Worm (Caenorhabditis elegans) whole organism, young adult: ENCODE data around the gene T28C12.6.

Experiments used
- B0336.3 ChIP-seq: fragments of 200-800 bp; sonication (Bioruptor generic); IDR thresholded peaks from 2 replicates; pipeline ENCODE4 v1.3.6; 2022; ENCODE audit warnings: missing genetic modification characterization, missing compliant biosample characterization
- F52B5.7 ChIP-seq: sonication (generic microtip); optimal IDR thresholded peaks from 2 replicates; lab custom pipeline; 2016; ENCODE audit warnings: mild to moderate bottlenecking, missing genetic modification characterization, missing compliant biosample characterization
- F57A8.1 ChIP-seq: fragments of 200-800 bp; sonication (Bioruptor generic); optimal IDR thresholded peaks from 2 replicates; lab custom pipeline; 2018; ENCODE audit warnings: mild to moderate bottlenecking, missing genetic modification characterization, moderate library complexity, missing compliant biosample characterization
- T07F8.4 ChIP-seq: sonication (generic microtip); optimal IDR thresholded peaks from 2 replicates; lab custom pipeline; 2016; ENCODE audit warnings: mild to moderate bottlenecking, missing genetic modification characterization, moderate library complexity, missing compliant biosample characterization
- Y53F4B.3 ChIP-seq: fragments of 200-800 bp; sonication (Bioruptor generic); IDR thresholded peaks from 2 replicates; pipeline ENCODE4 v1.3.6; 2022; ENCODE audit warnings: missing genetic modification reagents, missing genetic modification characterization, missing compliant biosample characterization
- aptf-3 ChIP-seq: fragments of 200-800 bp; sonication (Bioruptor generic); IDR thresholded peaks from 2 replicates; pipeline ENCODE4 v1.3.6; 2022; ENCODE audit warnings: missing genetic modification characterization, missing compliant biosample characterization
- atf-7 ChIP-seq: sonication (generic microtip); optimal IDR thresholded peaks from 2 replicates; lab custom pipeline; 2017; ENCODE audit warnings: mild to moderate bottlenecking, missing genetic modification characterization, missing compliant biosample characterization
- ceh-27 ChIP-seq: fragments of 200-800 bp; sonication (Bioruptor generic); optimal IDR thresholded peaks from 2 replicates; lab custom pipeline; 2018; ENCODE audit warnings: mild to moderate bottlenecking, missing genetic modification characterization, moderate library complexity, missing compliant biosample characterization
- ceh-40 ChIP-seq: fragments of 200-800 bp; sonication (Bioruptor generic); IDR thresholded peaks from 2 replicates; pipeline ENCODE4 v1.3.6; 2022; ENCODE audit warnings: missing genetic modification characterization, missing compliant biosample characterization
- ceh-79 ChIP-seq: sonication (generic microtip); optimal IDR thresholded peaks from 2 replicates; lab custom pipeline; 2017; ENCODE audit warnings: mild to moderate bottlenecking, missing genetic modification characterization, missing compliant biosample characterization
- chd-7 ChIP-seq: sonication (generic microtip); optimal IDR thresholded peaks from 2 replicates; lab custom pipeline; 2016; ENCODE audit warnings: mild to moderate bottlenecking, missing genetic modification characterization, moderate library complexity, missing compliant biosample characterization
- die-1 ChIP-seq: sonication (generic microtip); optimal IDR thresholded peaks from 2 replicates; lab custom pipeline; 2016; ENCODE audit warnings: missing genotype, mild to moderate bottlenecking, missing genetic modification characterization, missing compliant biosample characterization
- dox-1 ChIP-seq: fragments of 200-800 bp; sonication (Bioruptor generic); IDR thresholded peaks from 2 replicates; pipeline ENCODE4 v1.3.6; 2022; ENCODE audit warnings: missing genetic modification reagents, missing genetic modification characterization, missing compliant biosample characterization
- dpl-1 ChIP-seq: fragments of 150-350 bp; optimal IDR thresholded peaks from 2 replicates; lab custom pipeline; 2014; ENCODE audit warnings: missing biosample characterization, missing genetic modification reagents, missing genetic modification characterization
- efl-1 ChIP-seq: fragments of 150-350 bp; optimal IDR thresholded peaks from 2 replicates; lab custom pipeline; 2014; ENCODE audit warnings: missing biosample characterization, missing genetic modification reagents, missing genetic modification characterization
- egl-44 ChIP-seq: fragments of 200-800 bp; sonication (Bioruptor generic); IDR thresholded peaks from 2 replicates; pipeline ENCODE4 v1.3.6; 2022; ENCODE audit warnings: missing genetic modification reagents, missing genetic modification characterization, missing compliant biosample characterization
- ekl-4 ChIP-seq: fragments of 200-800 bp; sonication (Bioruptor generic); IDR thresholded peaks from 2 replicates; pipeline ENCODE4 v1.3.6; 2022; ENCODE audit warnings: missing genetic modification reagents, missing genetic modification characterization, missing compliant biosample characterization
- him-1 ChIP-seq: sonication (generic microtip); optimal IDR thresholded peaks from 2 replicates; lab custom pipeline; 2016; ENCODE audit warnings: missing genotype, missing genetic modification reagents, missing genetic modification characterization, missing compliant biosample characterization
- hlh-12 ChIP-seq: sonication (generic microtip); optimal IDR thresholded peaks from 2 replicates; lab custom pipeline; 2016; ENCODE audit warnings: missing genetic modification characterization, missing compliant biosample characterization
- hmg-1.2 ChIP-seq: fragments of 200-800 bp; sonication (Bioruptor generic); IDR thresholded peaks from 2 replicates; pipeline ENCODE4 v1.3.6; 2022; ENCODE audit warnings: missing genetic modification reagents, missing genetic modification characterization, missing compliant biosample characterization
- lag-1 ChIP-seq: fragments of 200-800 bp; sonication (Bioruptor generic); IDR thresholded peaks from 2 replicates; pipeline ENCODE4 v1.3.6; 2022; ENCODE audit warnings: missing genetic modification reagents, missing genetic modification characterization, missing compliant biosample characterization
- lsl-1 ChIP-seq: fragments of 200-800 bp; sonication (Bioruptor generic); optimal IDR thresholded peaks from 2 replicates; lab custom pipeline; 2018; ENCODE audit warnings: mild to moderate bottlenecking, missing genetic modification characterization, moderate library complexity, missing compliant biosample characterization
- madf-10 ChIP-seq: sonication (generic microtip); optimal IDR thresholded peaks from 2 replicates; lab custom pipeline; 2016; ENCODE audit warnings: mild to moderate bottlenecking, missing genetic modification characterization, missing compliant biosample characterization
- madf-3 ChIP-seq: fragments of 200-800 bp; sonication (Bioruptor generic); IDR thresholded peaks from 2 replicates; pipeline ENCODE4 v1.3.6; 2022; ENCODE audit warnings: missing genetic modification reagents, missing genetic modification characterization, missing compliant biosample characterization
- madf-6 ChIP-seq: fragments of 200-800 bp; sonication (Bioruptor generic); IDR thresholded peaks from 2 replicates; pipeline ENCODE4 v1.3.6; 2022; ENCODE audit warnings: missing genetic modification reagents, missing genetic modification characterization, missing compliant biosample characterization
- madf-8 ChIP-seq: fragments of 200-800 bp; sonication (Bioruptor generic); conservative IDR thresholded peaks from 2 replicates; pipeline ENCODE4 v1.3.6; 2022; ENCODE audit warnings: missing genetic modification reagents, missing genetic modification characterization, missing compliant biosample characterization
- mel-28 ChIP-seq: sonication (generic microtip); optimal IDR thresholded peaks from 2 replicates; lab custom pipeline; 2016; ENCODE audit warnings: borderline replicate concordance, mild to moderate bottlenecking, missing genetic modification characterization, missing compliant biosample characterization
- nfya-1 ChIP-seq: sonication (generic microtip); optimal IDR thresholded peaks from 2 replicates; lab custom pipeline; 2017; ENCODE audit warnings: antibody characterized with exemption, missing compliant biosample characterization, missing genetic modification characterization, borderline replicate concordance; ENCODE audit not compliant: insufficient read depth
- somi-1 ChIP-seq: fragments of 200-800 bp; sonication (Bioruptor generic); optimal IDR thresholded peaks from 2 replicates; lab custom pipeline; 2018; ENCODE audit warnings: mild to moderate bottlenecking, missing genetic modification characterization, missing compliant biosample characterization
- tbp1 ChIP-seq: fragments of 200-800 bp; sonication (Bioruptor generic); optimal IDR thresholded peaks from 2 replicates; lab custom pipeline; 2018; ENCODE audit warnings: mild to moderate bottlenecking, missing genetic modification characterization, missing compliant biosample characterization
- tbx-9 ChIP-seq: sonication (generic microtip); optimal IDR thresholded peaks from 2 replicates; lab custom pipeline; 2016; ENCODE audit warnings: borderline replicate concordance, missing genetic modification characterization, inconsistent platforms, missing compliant biosample characterization
- zfh-2 ChIP-seq: fragments of 200-800 bp; sonication (Bioruptor generic); conservative IDR thresholded peaks from 2 replicates; pipeline ENCODE4 v1.3.6; 2022; ENCODE audit warnings: missing genetic modification reagents, missing genetic modification characterization, missing compliant biosample characterization
- zim-3 ChIP-seq: sonication (generic microtip); optimal IDR thresholded peaks from 2 replicates; lab custom pipeline; 2017; ENCODE audit warnings: mild to moderate bottlenecking, missing genetic modification characterization, moderate library complexity, missing compliant biosample characterization
- ztf-22 ChIP-seq: fragments of 200-800 bp; sonication (Bioruptor generic); optimal IDR thresholded peaks from 2 replicates; lab custom pipeline; 2018; ENCODE audit warnings: mild to moderate bottlenecking, missing genetic modification characterization, moderate library complexity, missing compliant biosample characterization
- ztf-25 ChIP-seq: fragments of 200-800 bp; sonication (Bioruptor generic); IDR thresholded peaks from 2 replicates; pipeline ENCODE4 v1.3.6; 2022; ENCODE audit warnings: missing genetic modification reagents, missing genetic modification characterization, missing compliant biosample characterization
- ztf-3 ChIP-seq: fragments of 200-800 bp; sonication (Bioruptor generic); optimal IDR thresholded peaks from 2 replicates; lab custom pipeline; 2018; ENCODE audit warnings: mild to moderate bottlenecking, missing genetic modification characterization, missing compliant biosample characterization

The T28C12.6 gene

ce11 chrV:6321280-6321679 is 14.6 kb downstream of the T28C12.6 start:
- no peak for TF ChIP-seq somi-1 (GFP tag; lab: Kevin White, UChicago)
- no peak for TF ChIP-seq Y53F4B.3 (GFP tag; lab: Robert Waterston, UW)
- no peak for TF ChIP-seq T07F8.4 (tag; lab: Kevin White, UChicago)
- no peak for TF ChIP-seq ztf-3 (GFP tag; lab: Kevin White, UChicago)
- TF ChIP-seq efl-1 (GFP tag; lab: Kevin White, UChicago), result no peak
- TF ChIP-seq madf-10 (tag; lab: Kevin White, UChicago), result no peak
- no peak for TF ChIP-seq F52B5.7 (tag; lab: Kevin White, UChicago)
- TF ChIP-seq ceh-40 (GFP tag; lab: Robert Waterston, UW), result no peak
- no peak for TF ChIP-seq tbp1 (GFP tag; lab: Kevin White, UChicago)

ce11 chrV:6319358-6319757 is 16.6 kb downstream of the T28C12.6 start:
- TF ChIP-seq dox-1 (GFP tag; lab: Robert Waterston, UW) (no peak), atf-7 (no peak), B0336.3 (GFP tag; lab: Robert Waterston, UW) (no peak)

- TF ChIP-seq chd-7 (tag; lab: Kevin White, UChicago), result no peak
- no peak for TF ChIP-seq ztf-22 (GFP tag; lab: Kevin White, UChicago)
- no peak for TF ChIP-seq lsl-1
- TF ChIP-seq dpl-1 (GFP tag; lab: Kevin White, UChicago), result no peak
- no peak for TF ChIP-seq zfh-2
- no peak for TF ChIP-seq him-1 (tag; lab: Kevin White, UChicago)
- no peak for TF ChIP-seq B0336.3 (GFP tag; lab: Robert Waterston, UW)
- TF ChIP-seq tbx-9 (tag; lab: Kevin White, UChicago), result no peak
- TF ChIP-seq ekl-4 (GFP tag; lab: Robert Waterston, UW), result no peak
- TF ChIP-seq ztf-25, result no peak
- TF ChIP-seq nfya-1 (tag; lab: Kevin White, UChicago), result no peak
- no peak for TF ChIP-seq zim-3 (tag; lab: Kevin White, UChicago)
- no peak for TF ChIP-seq die-1 (tag; lab: Kevin White, UChicago)
- TF ChIP-seq aptf-3 (GFP tag; lab: Robert Waterston, UW), result no peak
Measured at ce11 chrV:6317928-6318327, 18.0 kb downstream of the T28C12.6 start.

ce11 chrV:6316632-6317031 is 19.3 kb downstream of the T28C12.6 start, which contains the start of gene cest-24:
Gene cest-24, plus strand, starts transcription at chrV:6316932.
- TF ChIP-seq hmg-1.2 (GFP tag; lab: Robert Waterston, UW) (no peak), egl-44 (GFP tag; lab: Robert Waterston, UW) (no peak), hlh-12 (tag; lab: Kevin White, UChicago) (no peak), mel-28 (tag; lab: Kevin White, UChicago) (no peak), F57A8.1 (GFP tag; lab: Kevin White, UChicago) (no peak), madf-10 (tag; lab: Kevin White, UChicago) (no peak), ceh-79 (tag; lab: Kevin White, UChicago) (no peak)
- TF ChIP-seq, all 124 proteins: peak for 0

ce11 chrV:6311936-6312335 is 24.0 kb downstream of the T28C12.6 start:
- TF ChIP-seq madf-6, result peak; percentile 62
- TF ChIP-seq ceh-27 (GFP tag; lab: Kevin White, UChicago), result no peak
- peak; percentile 60 for TF ChIP-seq efl-1 (GFP tag; lab: Kevin White, UChicago)
- no peak for TF ChIP-seq nfya-1 (tag; lab: Kevin White, UChicago)
- TF ChIP-seq hlh-12 (tag; lab: Kevin White, UChicago), result no peak
- no peak for TF ChIP-seq madf-3 (GFP tag; lab: Robert Waterston, UW)
- no peak for TF ChIP-seq lag-1 (GFP tag; lab: Robert Waterston, UW)
- TF ChIP-seq madf-8 (GFP tag; lab: Robert Waterston, UW), result 0 out of 2 replicates have a peak, but pooled peaks have one; percentile 7
- TF ChIP-seq, all 124 proteins: peak for 3
